Worm (Caenorhabditis elegans): ENCODE measurements around the gene C53C11.1.
"Not testable (repeated sequence)": the region's sequence is repeated elsewhere in the genome, so short reads cannot be mapped to it uniquely, and the experiment has no call there.

The C53C11.1 gene

ce11 chrX:17340484-17340883, at the start of gene C53C11.1:
Gene C53C11.1 (plus strand): TSS chrX:17340784.
- no peak for TF ChIP-seq ztf-23 (GFP tag; IDR thresholded peaks at IDR 0.05)
- TF ChIP-seq ref-1 (GFP tag; conservative IDR thresholded peaks at IDR 0.05) = no peak

DNA sequence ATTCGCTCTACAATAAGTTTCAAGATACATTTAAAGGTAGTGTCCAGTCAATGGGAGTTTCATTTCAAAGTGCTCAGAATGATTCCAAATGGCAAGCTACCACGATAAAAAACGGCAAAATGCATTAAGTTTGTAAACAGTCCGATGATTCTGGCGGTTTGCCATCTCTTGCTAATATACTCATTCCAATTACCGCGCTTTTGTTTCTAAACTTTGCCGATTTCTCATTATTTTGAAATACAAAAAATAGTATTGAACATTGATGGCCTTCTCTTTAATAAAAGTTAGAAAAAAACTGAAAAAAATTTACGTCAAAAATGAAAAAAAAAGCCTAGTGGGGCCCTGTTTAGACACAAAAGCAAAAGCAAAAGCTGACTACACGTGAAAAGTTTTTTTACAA, 46.6 kb upstream of the C53C11.1 start:
- TF ChIP-seq cog-1 (tag; optimal IDR thresholded peaks at IDR 0.05) (no peak), T22C8.4 (GFP tag; IDR thresholded peaks at IDR 0.05) (no peak), ztf-29 (GFP tag; IDR thresholded peaks at IDR 0.05) (no peak), klf-2 (GFP tag; conservative IDR thresholded peaks at IDR 0.05) (no peak), tab-1 (GFP tag; IDR thresholded peaks at IDR 0.05) (no peak), flt-1 (GFP tag; IDR thresholded peaks at IDR 0.05) (no peak), ref-1 (GFP tag; conservative IDR thresholded peaks at IDR 0.05) (no peak), ztf-23 (GFP tag; IDR thresholded peaks at IDR 0.05) (no peak), med-1 (GFP tag; optimal IDR thresholded peaks at IDR 0.05; ENCODE audit: insufficient read depth) (no peak)

DNA sequence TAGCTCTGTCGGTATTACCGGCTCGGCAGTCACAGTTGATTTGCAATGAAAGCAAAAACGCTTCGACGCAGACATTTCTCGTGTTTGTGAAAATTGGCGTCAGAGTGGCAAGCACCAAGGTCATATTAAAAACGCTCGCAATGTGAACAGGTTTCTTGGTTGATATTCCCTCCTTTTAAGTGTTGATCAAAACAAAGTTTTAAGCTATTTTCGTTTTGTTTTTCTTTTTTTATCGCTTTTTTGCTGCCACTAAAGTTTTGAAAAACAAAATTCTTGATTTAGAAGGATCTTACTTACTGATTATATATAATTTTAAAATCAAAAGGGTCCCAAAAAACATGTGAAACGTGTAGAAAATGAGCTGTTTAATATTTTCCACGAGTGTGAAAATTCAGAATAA, 45.9 kb upstream of the C53C11.1 start, which contains the start of gene C33E10.8:
Gene C33E10.8 (minus strand): TSS at position 101 of the 400 bp plus-strand sequence.
- no peak for TF ChIP-seq ztf-29 (GFP tag; IDR thresholded peaks at IDR 0.05)
- TF ChIP-seq flt-1 (GFP tag; IDR thresholded peaks at IDR 0.05) = no peak
- TF ChIP-seq ztf-23 (GFP tag; IDR thresholded peaks at IDR 0.05) = no peak
- TF ChIP-seq med-1 (GFP tag; optimal IDR thresholded peaks at IDR 0.05; ENCODE audit: insufficient read depth) = no peak
- TF ChIP-seq klf-2 (GFP tag; conservative IDR thresholded peaks at IDR 0.05) = no peak
- no peak for TF ChIP-seq ref-1 (GFP tag; conservative IDR thresholded peaks at IDR 0.05)
- TF ChIP-seq T22C8.4 (GFP tag; IDR thresholded peaks at IDR 0.05) = no peak
- no peak for TF ChIP-seq tab-1 (GFP tag; IDR thresholded peaks at IDR 0.05)
- TF ChIP-seq cog-1 (tag; optimal IDR thresholded peaks at IDR 0.05) = no peak

DNA sequence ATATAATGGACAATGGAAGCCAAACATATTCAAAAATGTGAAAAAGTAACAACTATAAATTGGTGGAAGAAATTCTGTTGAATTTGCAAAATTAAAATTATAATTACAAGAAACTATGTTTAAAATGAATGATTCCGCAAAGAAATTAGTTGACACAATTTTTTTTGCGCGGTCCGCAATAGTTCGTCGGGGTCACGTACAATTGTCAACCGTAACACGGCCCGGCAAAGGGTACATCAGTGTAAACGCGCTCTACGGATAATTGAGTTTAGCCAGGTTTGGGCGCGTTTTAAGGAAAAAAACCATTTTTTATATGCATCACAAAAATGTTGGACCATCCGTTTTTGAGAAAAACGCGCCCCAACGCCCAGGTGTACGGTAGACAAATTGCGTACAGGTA, 43.2 kb upstream of the C53C11.1 start:
- no peak for TF ChIP-seq klf-2 (GFP tag; conservative IDR thresholded peaks at IDR 0.05)
- no peak for TF ChIP-seq ref-1 (GFP tag; conservative IDR thresholded peaks at IDR 0.05)
- TF ChIP-seq flt-1 (GFP tag; IDR thresholded peaks at IDR 0.05) = no peak
- TF ChIP-seq T22C8.4 (GFP tag; IDR thresholded peaks at IDR 0.05) = no peak
- no peak for TF ChIP-seq tab-1 (GFP tag; IDR thresholded peaks at IDR 0.05)
- no peak for TF ChIP-seq ztf-23 (GFP tag; IDR thresholded peaks at IDR 0.05)

ce11 chrX:17300735-17301134, 39.8 kb upstream of the C53C11.1 start:
- TF ChIP-seq cog-1 (tag; optimal IDR thresholded peaks at IDR 0.05) (no peak), tab-1 (GFP tag; IDR thresholded peaks at IDR 0.05) (0 out of 2 replicates have a peak, but pooled peaks have one; percentile 15)

DNA sequence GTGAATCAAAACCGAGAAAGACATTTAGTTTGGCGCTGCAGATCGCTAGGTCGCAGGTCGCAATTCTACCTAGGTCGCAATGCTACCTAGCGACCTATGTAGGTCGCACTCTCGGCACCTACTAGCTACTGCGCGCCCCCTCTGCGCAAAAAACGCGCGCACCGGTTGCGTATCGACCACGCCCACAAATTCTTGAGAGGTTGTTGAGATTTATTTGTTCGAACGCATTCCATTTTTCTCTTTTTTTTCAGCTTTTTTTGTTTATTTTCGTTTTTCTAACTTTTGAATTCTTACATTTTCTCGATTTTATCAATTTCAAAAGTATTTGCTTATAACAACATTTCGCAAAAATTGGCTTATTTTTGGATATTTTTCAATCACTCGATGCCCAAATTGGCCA, 38.7 kb upstream of the C53C11.1 start, which contains the start of gene C33E10.10:
Gene C33E10.10 (minus strand): TSS at position 101 of the 400 bp plus-strand sequence.
- TF ChIP-seq ztf-23 (GFP tag; IDR thresholded peaks at IDR 0.05) (no peak), cog-1 (tag; optimal IDR thresholded peaks at IDR 0.05) (no peak), ref-1 (GFP tag; conservative IDR thresholded peaks at IDR 0.05) (no peak), med-1 (GFP tag; optimal IDR thresholded peaks at IDR 0.05; ENCODE audit: insufficient read depth) (no peak), klf-2 (GFP tag; conservative IDR thresholded peaks at IDR 0.05) (no peak), T22C8.4 (GFP tag; IDR thresholded peaks at IDR 0.05) (no peak), ztf-29 (GFP tag; IDR thresholded peaks at IDR 0.05) (no peak), tab-1 (GFP tag; IDR thresholded peaks at IDR 0.05) (no peak), flt-1 (GFP tag; IDR thresholded peaks at IDR 0.05) (no peak)

- TF ChIP-seq flt-1 (GFP tag; IDR thresholded peaks at IDR 0.05) = no peak
- TF ChIP-seq cog-1 (tag; optimal IDR thresholded peaks at IDR 0.05) = no peak
These were observed 38.2 kb upstream of the C53C11.1 start, which contains the start of gene fbxa-120 for ce11 chrX:17302419-17302818. Gene fbxa-120 (plus strand): TSS chrX:17302719.

DNA sequence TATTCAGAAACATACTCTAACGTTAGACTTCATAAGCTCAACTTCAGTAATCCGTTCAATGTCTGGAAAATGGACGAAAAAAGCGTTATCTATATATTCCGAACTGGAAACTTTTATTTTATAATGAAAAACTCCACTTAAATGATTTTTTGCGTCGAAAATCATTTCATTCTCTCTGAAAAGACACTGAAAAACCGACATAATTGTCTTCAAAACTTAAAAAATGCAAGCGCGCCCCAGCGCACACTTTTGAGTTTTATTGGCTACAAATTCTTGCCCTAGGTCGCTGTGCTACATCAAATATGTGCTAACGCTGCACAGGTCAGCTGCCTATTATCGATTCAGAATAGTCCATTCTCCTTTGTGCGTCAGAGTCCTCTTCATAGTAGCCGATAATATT, 35.7 kb upstream of the C53C11.1 start, which contains the start of gene C33E10.1:
Gene C33E10.1 (plus strand): TSS at position 301 of the 400 bp plus-strand sequence.
- TF ChIP-seq ztf-23 (GFP tag; IDR thresholded peaks at IDR 0.05) (0 out of 2 replicates have a peak, but pooled peaks have one; percentile 25), flt-1 (GFP tag; IDR thresholded peaks at IDR 0.05) (peak; percentile 30; the same call in 1 of the 2 replicates)

DNA sequence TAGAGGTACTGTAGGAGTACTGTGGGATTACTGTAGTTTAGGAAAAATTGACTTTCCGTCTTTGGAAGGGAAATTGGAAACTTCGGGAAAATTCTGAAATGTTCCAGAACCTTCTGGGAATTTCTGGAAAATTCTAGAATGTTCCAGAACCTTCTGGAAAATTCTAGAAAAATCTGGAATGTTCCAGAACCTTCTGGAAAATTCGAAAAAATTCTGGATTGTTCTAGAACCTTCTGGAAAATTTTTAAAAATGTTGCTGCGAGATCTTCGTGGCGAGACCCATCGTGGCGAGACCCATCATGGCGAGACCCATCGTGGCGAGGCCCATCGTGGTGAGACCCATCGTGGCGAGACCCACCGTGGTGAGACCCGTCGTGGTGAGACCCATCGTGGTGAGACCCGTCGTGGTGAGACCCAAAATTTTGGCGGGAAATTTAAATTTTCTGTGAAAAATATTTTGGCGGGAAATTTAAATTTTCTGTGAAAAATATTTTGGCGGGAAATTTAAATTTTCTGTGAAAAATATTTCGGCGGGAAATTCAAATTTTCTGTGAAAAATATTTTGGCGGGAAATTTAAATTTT, 29.8 kb upstream of the C53C11.1 start, which contains the start of gene C53C11.4:
Gene C53C11.4 (plus strand): TSS at position 179 of the 583 bp plus-strand sequence.
- not testable (repeated sequence) for TF ChIP-seq flt-1, ztf-29, ztf-23 (GFP tag; IDR thresholded peaks at IDR 0.05)

DNA sequence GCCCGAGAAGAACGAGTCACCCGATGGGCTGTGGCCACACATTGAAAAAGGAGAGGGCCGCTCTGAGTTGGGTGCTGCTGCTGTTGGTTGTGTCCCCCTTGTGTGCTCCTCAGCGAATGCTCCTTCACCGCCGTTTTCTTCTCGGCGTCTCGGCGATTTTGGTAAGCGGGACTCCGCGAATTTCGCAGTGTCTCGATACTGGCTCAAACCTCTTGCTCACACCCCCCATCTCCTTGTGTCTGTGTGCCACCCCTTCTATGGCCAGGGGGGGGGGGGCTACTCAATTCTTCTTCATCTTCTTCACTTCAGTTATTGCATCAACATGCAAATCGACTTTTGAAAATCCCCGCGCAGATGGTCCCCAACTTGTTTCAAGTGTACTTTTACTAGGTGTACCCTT, 25.6 kb upstream of the C53C11.1 start:
- no peak for TF ChIP-seq med-1 (GFP tag; optimal IDR thresholded peaks at IDR 0.05; ENCODE audit: insufficient read depth)
- 0 out of 2 replicates have a peak, but pooled peaks have one; percentile 33 for TF ChIP-seq tab-1 (GFP tag; IDR thresholded peaks at IDR 0.05)
- 0 out of 2 replicates have a peak, but pooled peaks have one; percentile 14 for TF ChIP-seq ztf-29 (GFP tag; IDR thresholded peaks at IDR 0.05)
- TF ChIP-seq cog-1 (tag; optimal IDR thresholded peaks at IDR 0.05) = peak; percentile 31

ce11 chrX:17318284-17318683, 22.3 kb upstream of the C53C11.1 start, which contains the start of gene ptr-5:
Gene ptr-5 (plus strand): TSS chrX:17318584.
- TF ChIP-seq med-1 (GFP tag; optimal IDR thresholded peaks at IDR 0.05; ENCODE audit: insufficient read depth) (no peak), tab-1 (GFP tag; IDR thresholded peaks at IDR 0.05) (no peak), ztf-23 (GFP tag; IDR thresholded peaks at IDR 0.05) (no peak), flt-1 (GFP tag; IDR thresholded peaks at IDR 0.05) (no peak), ztf-29 (GFP tag; IDR thresholded peaks at IDR 0.05) (no peak), T22C8.4 (GFP tag; IDR thresholded peaks at IDR 0.05) (no peak), ref-1 (GFP tag; conservative IDR thresholded peaks at IDR 0.05) (no peak), cog-1 (tag; optimal IDR thresholded peaks at IDR 0.05) (no peak), klf-2 (GFP tag; conservative IDR thresholded peaks at IDR 0.05) (no peak)
